Worm (Caenorhabditis elegans): Measurements from ENCODE around the gene H06H21.8.

H06H21.8 gene

DNA sequence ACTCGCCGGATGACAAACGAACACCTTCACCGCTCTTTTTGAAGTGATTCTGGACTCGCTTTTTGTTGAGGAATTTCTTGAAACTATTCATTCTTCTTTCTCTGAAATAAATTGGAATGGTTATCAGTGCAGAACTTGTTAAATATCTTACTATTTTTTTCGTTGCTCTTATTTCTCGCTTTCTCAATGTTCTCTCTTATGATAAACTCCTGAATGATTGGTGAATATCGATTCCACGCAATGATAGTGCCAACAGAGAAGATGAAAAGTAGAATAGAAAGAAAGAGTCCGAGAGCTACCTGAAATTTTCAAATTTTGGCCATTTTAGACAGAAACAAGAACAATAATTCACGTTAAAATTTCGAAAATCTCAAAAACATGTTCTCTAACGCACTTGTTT is 11.5 kb downstream of the H06H21.8 start, which contains the start of gene ubxn-6:
Gene ubxn-6, minus strand, starts transcription at position 101 of the 400 bp plus-strand sequence.
- TF ChIP-seq unc-62 (GFP tag; optimal IDR thresholded peaks at IDR 0.05) = no peak

DNA sequence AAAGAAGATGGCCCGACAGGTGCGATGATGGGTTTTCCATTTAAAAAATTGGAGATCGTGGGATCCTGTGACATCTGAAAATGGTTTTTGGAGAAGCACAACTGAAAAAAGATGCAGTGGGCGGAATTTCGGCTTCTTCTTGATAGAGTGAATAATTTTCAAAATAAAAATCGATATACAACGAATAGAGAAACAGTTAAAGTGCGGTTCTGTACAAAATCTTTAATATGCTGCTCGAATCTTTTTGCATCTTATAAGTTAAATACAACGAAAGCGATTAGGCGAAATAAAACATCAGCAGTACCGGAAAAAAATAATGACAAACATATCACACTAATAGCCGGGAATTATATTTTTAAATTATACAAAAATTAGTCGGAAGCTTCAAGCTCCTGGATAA is 13.7 kb downstream of the H06H21.8 start, which contains the start of gene H06H21.11:
Gene H06H21.11, minus strand, starts transcription at position 101 of the 400 bp plus-strand sequence.
- no peak for TF ChIP-seq unc-62 (GFP tag; optimal IDR thresholded peaks at IDR 0.05)

DNA sequence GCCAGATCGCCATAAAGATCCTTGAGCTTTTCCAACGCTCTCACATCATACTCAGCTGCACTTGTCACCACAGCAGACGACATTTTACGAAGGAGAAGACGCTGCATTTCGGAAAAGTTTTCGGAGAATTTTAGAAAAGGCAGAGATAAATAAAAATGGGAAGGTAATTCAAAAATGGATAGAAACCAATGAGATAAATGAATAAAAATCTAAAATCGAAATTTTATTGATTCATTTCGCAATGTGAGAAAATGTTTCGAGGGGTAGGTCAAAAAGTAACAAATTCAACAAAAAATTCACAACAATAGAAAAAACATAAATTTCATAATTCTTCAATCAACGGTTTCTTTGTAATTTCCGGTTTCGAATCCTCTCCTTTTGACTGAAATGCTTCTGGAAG is 14.4 kb downstream of the H06H21.8 start, which contains the start of gene dpf-5:
Gene dpf-5, minus strand, starts transcription at position 101 of the 400 bp plus-strand sequence.
- TF ChIP-seq unc-62 (GFP tag; optimal IDR thresholded peaks at IDR 0.05) = no peak

DNA sequence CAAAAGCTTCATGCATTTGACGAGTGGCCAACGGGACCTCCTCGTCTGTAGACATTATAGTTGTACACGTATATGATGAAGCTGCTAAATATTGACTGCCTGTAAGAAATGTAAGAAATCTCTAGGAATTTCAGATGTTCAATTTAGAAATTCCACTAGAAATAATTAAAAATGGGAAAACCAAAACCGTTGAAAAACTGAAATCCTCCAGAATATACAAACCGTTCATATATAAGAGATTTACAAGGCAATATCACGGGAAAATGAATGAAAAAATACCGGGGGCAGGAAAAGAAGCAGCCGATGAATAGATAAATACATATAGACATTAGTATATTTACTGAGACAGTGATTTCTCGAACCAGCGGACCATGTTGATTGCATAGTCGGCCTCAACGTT is 18.4 kb downstream of the H06H21.8 start, which contains the start of gene dpf-7:
Gene dpf-7, minus strand, starts transcription at position 101 of the 400 bp plus-strand sequence.
- no peak for TF ChIP-seq unc-62 (GFP tag; optimal IDR thresholded peaks at IDR 0.05)

DNA sequence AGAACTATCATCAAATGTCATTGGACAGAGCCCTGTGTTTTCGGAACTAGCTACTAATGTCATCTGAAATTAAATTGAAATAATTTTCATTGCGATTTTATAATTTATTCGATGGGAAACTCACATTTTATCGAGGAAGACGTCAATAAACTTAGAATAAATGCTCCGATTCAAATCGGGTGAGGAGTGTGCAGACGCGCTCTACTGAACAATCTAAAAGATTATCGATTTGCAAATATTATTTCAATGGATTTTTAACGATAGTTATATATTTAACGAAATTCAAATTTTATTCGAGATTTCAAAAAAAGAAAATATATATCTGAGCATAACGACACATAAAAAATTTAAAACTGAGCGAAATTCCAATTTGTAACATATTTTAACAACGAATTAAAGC is 21.8 kb downstream of the H06H21.8 start, which contains the start of gene eor-1:
Gene eor-1, minus strand, starts transcription at position 65 of the 400 bp plus-strand sequence.
- TF ChIP-seq unc-62 (GFP tag; optimal IDR thresholded peaks at IDR 0.05) = no peak

DNA sequence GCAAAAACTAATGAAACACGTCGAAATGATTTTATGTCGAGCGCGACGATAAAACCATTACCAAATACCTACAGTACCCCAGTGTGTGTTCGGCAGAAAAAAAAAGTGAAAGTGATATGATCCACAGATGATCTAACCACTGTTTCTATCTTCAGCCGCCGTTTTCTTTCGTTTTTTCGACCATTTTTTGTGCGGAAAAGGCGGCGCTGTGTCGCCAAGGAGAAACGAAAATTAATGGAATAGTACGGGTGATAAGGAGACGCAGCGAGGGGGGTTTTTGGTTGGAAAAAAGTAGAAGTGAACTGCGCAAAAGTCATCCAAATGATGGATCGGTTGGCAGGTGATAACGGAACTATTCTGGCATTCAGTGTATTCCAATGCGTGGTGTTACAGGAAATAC is 25.8 kb downstream of the H06H21.8 start:
- no peak for TF ChIP-seq unc-62 (GFP tag; optimal IDR thresholded peaks at IDR 0.05)

DNA sequence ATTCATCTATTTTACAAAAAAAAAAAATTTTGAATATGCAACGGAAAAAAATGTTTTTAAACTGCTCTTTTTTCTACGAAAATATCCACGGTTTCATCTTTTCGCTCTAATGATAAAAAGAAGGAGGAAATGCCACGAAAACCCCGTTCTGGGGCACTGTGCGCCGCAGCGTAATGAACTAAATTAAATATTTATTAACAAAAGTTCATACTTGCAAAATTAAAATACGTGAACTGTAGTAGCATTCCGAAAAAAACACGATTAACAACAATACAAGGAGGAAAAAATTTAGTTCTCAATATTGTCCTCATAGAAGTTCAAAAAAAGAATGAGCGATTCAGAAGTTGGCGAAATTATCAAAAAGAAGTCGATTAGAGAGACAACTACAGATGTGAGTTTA is 31.5 kb downstream of the H06H21.8 start, which contains the start of gene R11E3.1:
Gene R11E3.1, plus strand, starts transcription at position 301 of the 400 bp plus-strand sequence.
- TF ChIP-seq unc-62 (GFP tag; optimal IDR thresholded peaks at IDR 0.05) = no peak

DNA sequence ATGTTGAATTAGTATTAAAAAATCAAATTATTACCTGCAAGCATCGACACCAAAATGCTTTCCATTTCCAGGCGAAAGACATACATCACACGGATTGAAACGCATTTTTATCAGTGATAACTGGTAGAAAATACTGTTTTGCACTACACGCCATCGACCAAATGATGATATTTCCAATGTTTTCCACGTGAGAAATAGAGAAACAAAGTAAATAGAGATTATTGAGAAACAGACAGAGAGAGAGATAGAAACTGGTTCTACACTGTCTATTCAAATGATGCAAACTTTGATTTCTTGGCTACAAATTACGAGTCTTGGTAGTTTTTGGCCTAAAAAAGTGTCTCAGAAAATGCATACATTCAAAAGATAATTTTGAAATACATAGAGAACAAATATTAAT is 32.6 kb downstream of the H06H21.8 start, which contains the start of gene nhr-104:
Gene nhr-104, minus strand, starts transcription at position 361 of the 400 bp plus-strand sequence.
- TF ChIP-seq unc-62 (GFP tag; optimal IDR thresholded peaks at IDR 0.05) = no peak

DNA sequence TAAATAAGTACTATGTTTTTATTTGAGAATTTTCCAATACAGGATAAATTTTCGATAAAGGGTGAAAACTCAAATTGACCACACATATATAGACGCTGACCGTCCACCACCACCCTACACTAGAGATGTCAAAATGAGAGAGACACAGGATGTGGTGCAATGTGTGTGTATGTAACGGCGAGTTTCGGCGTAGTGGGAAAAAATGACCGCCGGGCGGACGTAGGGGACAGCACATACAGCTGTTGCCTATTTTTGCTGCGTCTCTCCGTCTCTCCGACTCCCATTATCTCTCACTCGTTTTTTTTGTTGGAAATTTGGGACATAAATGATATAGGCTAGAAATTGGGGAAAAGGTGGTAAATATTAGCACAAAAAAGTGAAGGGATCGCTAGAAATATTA is 39.8 kb downstream of the H06H21.8 start:
- TF ChIP-seq unc-62 (GFP tag; optimal IDR thresholded peaks at IDR 0.05) = no peak

DNA sequence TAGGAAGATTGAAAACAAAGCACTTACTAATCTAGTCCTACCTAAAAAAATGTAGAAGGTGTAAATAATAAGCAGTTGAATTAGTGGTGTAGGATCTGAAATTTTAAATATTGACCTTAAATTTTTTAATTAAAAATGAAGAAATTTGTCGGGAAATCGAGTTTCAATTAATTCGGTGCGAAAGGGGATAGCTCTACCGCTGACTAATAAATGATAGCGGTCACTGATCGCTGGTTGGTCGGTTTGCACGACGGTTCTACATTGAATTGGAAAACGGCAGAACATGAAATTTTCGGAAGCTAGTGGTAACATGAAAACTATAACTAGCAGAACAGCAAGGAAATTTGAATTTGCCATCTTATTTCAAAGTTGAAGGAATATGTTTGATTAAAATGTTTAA is 40.8 kb downstream of the H06H21.8 start, which contains the start of gene set-15:
Gene set-15, minus strand, starts transcription at position 101 of the 400 bp plus-strand sequence.
- TF ChIP-seq unc-62 (GFP tag; optimal IDR thresholded peaks at IDR 0.05) = no peak

DNA sequence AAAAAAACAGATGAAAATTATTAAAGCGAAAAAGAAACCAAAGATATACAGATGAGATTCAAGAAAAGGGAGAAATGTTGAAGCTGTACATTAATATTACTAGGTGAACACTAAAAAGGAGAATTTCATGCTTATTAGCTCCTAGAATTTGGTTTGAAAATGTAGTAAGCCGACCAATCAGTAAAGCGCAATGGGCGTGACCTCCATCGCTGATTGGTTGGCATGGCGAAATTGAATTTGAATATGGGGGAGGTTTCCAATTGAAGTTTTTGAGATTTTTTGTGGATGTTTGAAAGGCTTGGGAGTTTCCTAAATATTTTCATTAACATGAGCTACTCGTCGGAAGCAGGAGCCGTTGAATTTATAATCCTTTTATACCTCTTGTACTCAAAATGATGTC is 44.4 kb downstream of the H06H21.8 start:
- no peak for TF ChIP-seq unc-62 (GFP tag; optimal IDR thresholded peaks at IDR 0.05)

DNA sequence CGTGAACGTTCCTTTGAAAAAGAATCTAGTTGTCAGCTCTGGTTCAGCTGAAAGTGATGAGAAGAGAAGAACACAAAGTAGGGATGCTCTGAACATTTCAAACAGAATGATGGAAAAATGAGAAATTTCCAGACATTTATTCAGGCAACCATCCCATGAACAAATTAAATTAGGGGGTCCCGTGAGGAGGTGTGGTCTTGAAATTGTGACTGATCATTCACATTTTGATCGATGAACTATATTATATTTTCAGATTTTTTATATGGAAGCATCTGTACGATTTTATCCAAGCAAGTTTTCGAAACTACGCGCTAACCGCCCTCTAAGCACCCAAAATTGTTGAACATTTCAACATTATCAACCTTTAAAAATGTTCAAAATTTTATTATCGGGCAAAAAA is 44.9 kb downstream of the H06H21.8 start, which contains the start of gene R11E3.19:
Gene R11E3.19, minus strand, starts transcription at position 101 of the 400 bp plus-strand sequence.
- no peak for TF ChIP-seq unc-62 (GFP tag; optimal IDR thresholded peaks at IDR 0.05)

DNA sequence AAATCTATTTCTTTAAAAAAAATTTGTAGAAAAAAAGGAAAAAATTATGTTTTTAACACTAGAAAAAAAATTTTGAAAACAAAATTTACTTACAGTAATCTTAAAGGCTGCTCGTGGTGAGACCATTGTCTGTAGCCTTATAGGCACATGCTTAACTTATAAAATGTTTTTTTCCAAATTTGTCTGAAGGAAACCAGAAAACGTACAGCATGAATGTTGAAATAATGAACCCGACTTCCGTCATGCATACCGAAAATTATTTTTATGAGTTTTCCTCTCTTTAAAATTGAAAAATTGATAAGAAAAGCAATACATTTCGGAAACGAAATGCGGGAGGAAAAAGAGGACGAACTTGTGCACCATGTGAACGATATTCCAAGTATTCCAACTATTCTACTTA is 49.1 kb downstream of the H06H21.8 start, which contains the start of gene R11E3.2:
Gene R11E3.2, plus strand, starts transcription at position 301 of the 400 bp plus-strand sequence.
- TF ChIP-seq unc-62 (GFP tag; optimal IDR thresholded peaks at IDR 0.05) = no peak
